Fruit fly (Drosophila melanogaster): ENCODE results near the gene mei-41.

mei-41 gene

dm6 chrX:16384843-16385726, 6.4 kb upstream of the mei-41 start, which contains the start of the genes CG9992 and CG4239 (continued):
- TF ChIP-seq Hr39 (optimal IDR thresholded peaks at IDR 0.05) (no peak), fu2 (GFP tag; optimal IDR thresholded peaks at IDR 0.05) (peak; percentile 23), Hmx (GFP tag; optimal IDR thresholded peaks at IDR 0.05) (no peak), CG13424 (tag; optimal IDR thresholded peaks at IDR 0.05) (peak; percentile 73), dati (GFP tag; IDR thresholded peaks at IDR 0.05) (no peak), Chrac-16 (GFP tag; optimal IDR thresholded peaks at IDR 0.05) (peak; percentile 70), HmgD (GFP tag; optimal IDR thresholded peaks at IDR 0.05) (peak; percentile 25), Max (GFP tag; optimal IDR thresholded peaks at IDR 0.05) (peak; percentile 49), ham (GFP tag; IDR thresholded peaks at IDR 0.05) (no peak), CG4424 (GFP tag; optimal IDR thresholded peaks at IDR 0.05) (peak; percentile 65), gro (GFP tag; optimal IDR thresholded peaks at IDR 0.05) (no peak), CG13287 (GFP tag; IDR thresholded peaks at IDR 0.05; ENCODE audit: partially characterized antibody) (peak; percentile 28), sqz (GFP tag; optimal IDR thresholded peaks at IDR 0.05) (no peak), dmrt99B (tag; optimal IDR thresholded peaks at IDR 0.05) (peak; percentile 53), cwo (GFP tag; optimal IDR thresholded peaks at IDR 0.05) (no peak), CG10431 (GFP tag; optimal IDR thresholded peaks at IDR 0.05) (peak; percentile 93), sc (optimal IDR thresholded peaks at IDR 0.05) (no peak), sc (GFP tag; optimal IDR thresholded peaks at IDR 0.05) (no peak), CG7839 (tag; optimal IDR thresholded peaks at IDR 0.05) (peak; percentile 72), CG11696 (GFP tag; IDR thresholded peaks at IDR 0.05) (no peak), CG5953 (GFP tag; IDR thresholded peaks at IDR 0.05) (no peak), CG12942 (GFP tag; optimal IDR thresholded peaks at IDR 0.05) (peak; percentile 49), Hr51 (GFP tag; optimal IDR thresholded peaks at IDR 0.05) (peak; percentile 36 to 59), ssp (GFP tag; IDR thresholded peaks at IDR 0.05) (peak; percentile 97), Atf3 (GFP tag; optimal IDR thresholded peaks at IDR 0.05) (no peak), CG31441 (GFP tag; IDR thresholded peaks at IDR 0.05) (peak; percentile 66; the same call in 1 of the 2 replicates), ken (GFP tag; IDR thresholded peaks at IDR 0.05) (0 out of 3 replicates have a peak, but pooled peaks have one; percentile 9), CG1024 (GFP tag; IDR thresholded peaks at IDR 0.05) (peak; percentile 29; the same call in 1 of the 2 replicates), HLH54F (GFP tag; optimal IDR thresholded peaks at IDR 0.05) (peak; percentile 52), ash1 (GFP tag; optimal IDR thresholded peaks at IDR 0.05) (no peak), CG13775 (GFP tag; optimal IDR thresholded peaks at IDR 0.05) (peak; percentile 67), sna (GFP tag; IDR thresholded peaks at IDR 0.05; ENCODE audit: partially characterized antibody) (no peak), mam (GFP tag; optimal IDR thresholded peaks at IDR 0.05) (peak; percentile 61), bcd (GFP tag; optimal IDR thresholded peaks at IDR 0.05) (peak; percentile 65), her (GFP tag; optimal IDR thresholded peaks at IDR 0.05) (peak; percentile 5), CG14441 (GFP tag; IDR thresholded peaks at IDR 0.05) (peak; percentile 24), CG12155 (GFP tag; optimal IDR thresholded peaks at IDR 0.05) (peak; percentile 59), chn (GFP tag; optimal IDR thresholded peaks at IDR 0.05) (peak; percentile 39), CG32772 (GFP tag; IDR thresholded peaks at IDR 0.05) (0 out of 2 replicates have a peak, but pooled peaks have one; percentile 41), CG3995 (GFP tag; optimal IDR thresholded peaks at IDR 0.05) (peak; percentile 35), corto (GFP tag; optimal IDR thresholded peaks at IDR 0.05) (no peak), slp2 (GFP tag; optimal IDR thresholded peaks at IDR 0.05) (no peak), gt (GFP tag; IDR thresholded peaks at IDR 0.05) (no peak), stwl (tag; optimal IDR thresholded peaks at IDR 0.05) (peak; percentile 92), gsb-n (tag; optimal IDR thresholded peaks at IDR 0.05) (no peak), CG18619 (GFP tag; optimal IDR thresholded peaks at IDR 0.05) (peak; percentile 46), CG13296 (GFP tag; optimal IDR thresholded peaks at IDR 0.05) (no peak), cad (GFP tag; optimal IDR thresholded peaks at IDR 0.05) (no peak), CG2678 (tag; optimal IDR thresholded peaks at IDR 0.05) (peak; percentile 74), Sox100B (GFP tag; optimal IDR thresholded peaks at IDR 0.05) (peak; percentile 24)

Measured in whole organism, embryonic.